Fruit fly (Drosophila melanogaster) whole organism, adult: ENCODE results near the gene CG14219.
A peak's percentile ranks its signal among the peaks of the same experiment; 100 is the strongest.

ENCODE experiments used
- CG11617 ChIP-seq: fragments of 200-800 bp; sonication (Bioruptor generic); optimal IDR thresholded peaks from 2 replicates; lab custom pipeline; 2017; ENCODE audit warnings: mild to moderate bottlenecking, missing biosample characterization, missing genetic modification reagents, missing genetic modification characterization
- CG12768 ChIP-seq: fragments of 200-800 bp; sonication (Bioruptor generic); optimal IDR thresholded peaks from 2 replicates; lab custom pipeline; 2017; ENCODE audit warnings: missing biosample characterization, missing genetic modification characterization, mild to moderate bottlenecking, moderate library complexity, missing genetic modification reagents
- CG14711 ChIP-seq: fragments of 200-800 bp; sonication (Bioruptor generic); optimal IDR thresholded peaks from 2 replicates; lab custom pipeline; 2018; ENCODE audit warnings: missing biosample characterization, mild to moderate bottlenecking, missing genetic modification characterization, moderate library complexity
- CG33017 ChIP-seq: fragments of 200-800 bp; sonication (Bioruptor generic); optimal IDR thresholded peaks from 2 replicates; lab custom pipeline; 2018; ENCODE audit warnings: missing biosample characterization, mild to moderate bottlenecking, missing genetic modification characterization, moderate library complexity
- CG5204 ChIP-seq: fragments of 200-800 bp; sonication (Bioruptor generic); optimal IDR thresholded peaks from 2 replicates; lab custom pipeline; 2016; ENCODE audit warnings: missing biosample characterization, missing genetic modification characterization
- CG7045 ChIP-seq: fragments of 200-800 bp; sonication (Bioruptor generic); optimal IDR thresholded peaks from 2 replicates; lab custom pipeline; 2017; ENCODE audit warnings: missing biosample characterization, mild to moderate bottlenecking, missing genetic modification characterization
- Crg-1 ChIP-seq: fragments of 200-800 bp; sonication (Bioruptor generic); optimal IDR thresholded peaks from 2 replicates; lab custom pipeline; 2016; ENCODE audit warnings: missing biosample characterization, missing genetic modification characterization
- Mnt ChIP-seq: fragments of 200-800 bp; sonication (Bioruptor generic); optimal IDR thresholded peaks from 2 replicates; lab custom pipeline; 2016; ENCODE audit warnings: missing biosample characterization, mild to moderate bottlenecking, missing genetic modification characterization
- bab1 ChIP-seq: fragments of 200-800 bp; sonication (Bioruptor generic); optimal IDR thresholded peaks from 3 replicates; lab custom pipeline; 2019; ENCODE audit warnings: missing biosample characterization, mild to moderate bottlenecking, missing genetic modification characterization, moderate library complexity
- cnc ChIP-seq, 2 experiments: fragments of >200 bp; optimal IDR thresholded peaks; 2 replicates each; lab custom pipeline; 2017
- kay ChIP-seq: fragments of 200-800 bp; sonication (Bioruptor generic); peaks from one replicate; lab custom pipeline; 2016; ENCODE audit warnings: missing biosample characterization, missing genetic modification characterization, borderline replicate concordance
- pad ChIP-seq: fragments of 200-800 bp; sonication (Bioruptor generic); optimal IDR thresholded peaks from 3 replicates; lab custom pipeline; 2017; ENCODE audit warnings: missing biosample characterization, missing genetic modification characterization, mild to moderate bottlenecking, moderate library complexity, missing genetic modification reagents
- tj ChIP-seq: fragments of 200-800 bp; sonication (Bioruptor generic); optimal IDR thresholded peaks from 3 replicates; lab custom pipeline; 2017; ENCODE audit warnings: missing biosample characterization, mild to moderate bottlenecking, missing genetic modification characterization, moderate library complexity

DNA sequence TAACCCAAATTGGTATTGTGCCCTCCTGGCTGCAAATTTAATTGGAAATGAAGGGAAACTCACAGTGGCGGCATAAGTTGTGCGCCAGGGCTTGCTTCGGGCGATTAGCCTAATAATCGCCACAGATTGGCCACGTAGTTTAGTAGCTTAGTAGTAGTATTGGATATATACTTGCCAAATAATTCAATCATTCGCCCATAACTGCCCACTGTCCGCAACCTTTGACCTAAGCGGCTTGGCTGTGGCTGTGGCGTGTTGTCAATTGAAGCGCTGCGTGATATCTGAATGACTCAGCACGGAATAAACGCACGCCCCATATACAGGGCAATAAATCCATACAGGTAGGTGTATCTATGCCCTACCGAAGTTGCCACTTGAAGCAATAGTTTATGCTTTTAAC is 17.0 kb upstream of the CG14219 start:
- TF ChIP-seq CG33017 (no peak), CG14711 (no peak), cnc (optimal IDR thresholded peaks at IDR 0.05; lab: Kevin White, UChicago) (peak in 1 of 2 experiments; percentile 44), CG7045 (GFP tag; lab: Kevin White, UChicago) (no peak), bab1 (GFP tag; lab: Kevin White, UChicago) (no peak), tj (GFP tag; lab: Kevin White, UChicago) (no peak), CG12768 (no peak), Mnt (GFP tag; lab: Kevin White, UChicago) (no peak), kay (no peak), CG5204 (GFP tag; lab: Kevin White, UChicago) (no peak), Crg-1 (no peak), pad (GFP tag; lab: Kevin White, UChicago) (no peak), CG11617 (GFP tag; lab: Kevin White, UChicago) (no peak)
